Fruit fly (Drosophila melanogaster) whole organism: Measurements from ENCODE around the gene CG31926.

Experiments
- psq ChIP-seq: fragments of >200 bp; optimal IDR thresholded peaks from 2 replicates; lab custom pipeline; 2017
- usp ChIP-seq: fragments of >200 bp; optimal IDR thresholded peaks from 2 replicates; lab custom pipeline; 2017; ENCODE audit warnings: missing biosample characterization, missing genetic modification characterization, mixed read lengths

dm6 chr2L:1460463-1461219, 34.6 kb upstream of the CG31926 start:
- TF ChIP-seq psq (lab: Kevin White, UChicago) (no peak), usp (GFP tag; lab: Kevin White, UChicago) (no peak)
